Worm (Caenorhabditis elegans) whole organism, L1 larva: ENCODE data around the gene slc-28.1.
A peak's percentile ranks its signal among the peaks of the same experiment; 100 is the strongest.

Experiments
- C04F5.9 ChIP-seq: sonication (generic microtip); optimal IDR thresholded peaks from 2 replicates; lab custom pipeline; 2016; ENCODE audit warnings: missing genetic modification characterization, missing compliant biosample characterization
- Y116A8C.19 ChIP-seq: sonication (generic microtip); optimal IDR thresholded peaks from 2 replicates; lab custom pipeline; 2016; ENCODE audit warnings: missing compliant biosample characterization, missing genetic modification characterization, borderline replicate concordance
- aha-1 ChIP-seq: fragments of 150-350 bp; optimal IDR thresholded peaks from 2 replicates; lab custom pipeline; 2014; ENCODE audit warnings: missing biosample characterization, missing genetic modification characterization
- ama-1 ChIP-seq: fragments of 150-350 bp; optimal IDR thresholded peaks from 2 replicates; lab custom pipeline; 2014
- ceh-8 ChIP-seq: fragments of 200-800 bp; sonication (Bioruptor generic); optimal IDR thresholded peaks from 2 replicates; lab custom pipeline; 2018; ENCODE audit warnings: mild to moderate bottlenecking, missing genetic modification characterization, moderate library complexity, missing compliant biosample characterization
- ceh-82 ChIP-seq, 3 experiments: fragments of 150-350 bp in 1 of 3; sonication (generic microtip) in 2 of 3; optimal IDR thresholded peaks; 2 replicates each; lab custom pipeline; 2014 to 2017; ENCODE audit warnings: missing biosample characterization in 3 of 3, missing genetic modification characterization in 3 of 3
- ceh-88 ChIP-seq: fragments of 200-800 bp; sonication (Bioruptor generic); IDR thresholded peaks from 2 replicates; pipeline ENCODE4 v1.3.6; 2022; ENCODE audit warnings: missing genetic modification characterization, missing compliant biosample characterization
- efl-1 ChIP-seq, 4 experiments: fragments of 150-350 bp; optimal IDR thresholded peaks in 3 of 4; peaks in 1 of 4; 1 replicate in 1 of 4; 2 replicates in 3 of 4; lab custom pipeline; 2014; ENCODE audit warnings: missing biosample characterization in 2 of 4, missing genetic modification characterization in 2 of 4, missing genetic modification reagents in 2 of 4
- efl-3 ChIP-seq: fragments of 200-800 bp; sonication (Bioruptor generic); optimal IDR thresholded peaks from 2 replicates; lab custom pipeline; 2018; ENCODE audit warnings: mild to moderate bottlenecking, missing genetic modification characterization, missing compliant biosample characterization
- egl-27 ChIP-seq, 2 experiments: fragments of 150-350 bp in 1 of 2; sonication (generic microtip); optimal IDR thresholded peaks; 3 replicates each; lab custom pipeline; 2017 to 2018; ENCODE audit warnings: missing biosample characterization in 2 of 2, missing genetic modification characterization in 2 of 2, missing genetic modification reagents in 2 of 2
- elt-3 ChIP-seq, 6 experiments: fragments of 150-350 bp in 1 of 6; sonication (generic microtip); optimal IDR thresholded peaks; 2 replicates each; lab custom pipeline; 2017 to 2018; ENCODE audit warnings: missing biosample characterization in 6 of 6, missing genetic modification characterization in 6 of 6, inconsistent platforms in 1 of 6
- fkh-10 ChIP-seq: sonication (generic microtip); optimal IDR thresholded peaks from 2 replicates; lab custom pipeline; 2017; ENCODE audit warnings: missing biosample characterization, missing genetic modification reagents, missing genetic modification characterization
- fkh-4 ChIP-seq: sonication (generic microtip); optimal IDR thresholded peaks from 2 replicates; lab custom pipeline; 2016; ENCODE audit warnings: missing compliant biosample characterization, missing genetic modification characterization, borderline replicate concordance
- fos-1 ChIP-seq: fragments of 150-350 bp; optimal IDR thresholded peaks from 2 replicates; lab custom pipeline; 2014; ENCODE audit warnings: missing biosample characterization, missing genetic modification characterization
- grh-1 ChIP-seq: fragments of 200-800 bp; sonication (Bioruptor generic); IDR thresholded peaks from 2 replicates; pipeline ENCODE4 v1.3.6; 2022; ENCODE audit warnings: missing genetic modification reagents, missing genetic modification characterization, missing compliant biosample characterization
- isw-1 ChIP-seq: fragments of 200-800 bp; sonication (Bioruptor generic); IDR thresholded peaks from 2 replicates; pipeline ENCODE4 v1.3.6; 2022; ENCODE audit warnings: missing genetic modification characterization, missing compliant biosample characterization
- lin-15B ChIP-seq: fragments of 150-350 bp; sonication (generic microtip); optimal IDR thresholded peaks from 3 replicates; lab custom pipeline; 2014; ENCODE audit warnings: missing biosample characterization, missing genetic modification characterization
- lin-39 ChIP-seq: fragments of 150-350 bp; optimal IDR thresholded peaks from 2 replicates; lab custom pipeline; 2014; ENCODE audit warnings: missing biosample characterization, missing genetic modification reagents, missing genetic modification characterization
- lir-3 ChIP-seq: sonication (generic microtip); optimal IDR thresholded peaks from 2 replicates; lab custom pipeline; 2016; ENCODE audit warnings: mild to moderate bottlenecking, missing genetic modification characterization, moderate library complexity, missing compliant biosample characterization; ENCODE audit not compliant: poor library complexity
- lsy-2 ChIP-seq, 2 experiments: fragments of 150-350 bp; optimal IDR thresholded peaks; 2 replicates each; lab custom pipeline; 2014; ENCODE audit warnings: missing biosample characterization in 2 of 2, missing genetic modification characterization in 2 of 2
- mab-9 ChIP-seq: fragments of 200-800 bp; sonication (Bioruptor generic); IDR thresholded peaks from 2 replicates; pipeline ENCODE4 v1.3.6; 2022; ENCODE audit warnings: missing genetic modification reagents, missing genetic modification characterization, missing compliant biosample characterization
- mdl-1 ChIP-seq, 2 experiments: fragments of 150-350 bp; optimal IDR thresholded peaks; 2 replicates each; lab custom pipeline; 2014 to 2017; ENCODE audit warnings: missing biosample characterization in 2 of 2, missing genetic modification characterization in 2 of 2, inconsistent platforms in 1 of 2
- mef-2 ChIP-seq: fragments of 150-350 bp; optimal IDR thresholded peaks from 2 replicates; lab custom pipeline; 2014; ENCODE audit warnings: missing biosample characterization, missing genetic modification characterization
- nhr-47 ChIP-seq: sonication (generic microtip); optimal IDR thresholded peaks from 2 replicates; lab custom pipeline; 2016; ENCODE audit warnings: mild to moderate bottlenecking, missing genetic modification characterization, moderate library complexity, missing compliant biosample characterization
- nhr-76 ChIP-seq: sonication (generic microtip); optimal IDR thresholded peaks from 2 replicates; lab custom pipeline; 2017; ENCODE audit warnings: missing biosample characterization, missing genetic modification characterization
- nhr-77 ChIP-seq: fragments of 150-350 bp; optimal IDR thresholded peaks from 2 replicates; lab custom pipeline; 2014; ENCODE audit warnings: missing biosample characterization, missing genetic modification characterization
- pax-3 ChIP-seq: fragments of 200-800 bp; sonication (Bioruptor generic); optimal IDR thresholded peaks from 2 replicates; lab custom pipeline; 2018; ENCODE audit warnings: mild to moderate bottlenecking, missing genetic modification characterization, moderate library complexity, missing compliant biosample characterization
- pqm-1 ChIP-seq: sonication (generic microtip); optimal IDR thresholded peaks from 3 replicates; lab custom pipeline; 2017; ENCODE audit warnings: missing biosample characterization, missing genetic modification characterization
- skn-1 ChIP-seq: fragments of 150-350 bp; optimal IDR thresholded peaks from 2 replicates; lab custom pipeline; 2014; ENCODE audit warnings: missing biosample characterization, missing genetic modification characterization
- sup-37 ChIP-seq: fragments of 200-800 bp; sonication (Bioruptor generic); optimal IDR thresholded peaks from 2 replicates; lab custom pipeline; 2018; ENCODE audit warnings: mild to moderate bottlenecking, missing genetic modification characterization, missing compliant biosample characterization
- swsn-7 ChIP-seq: sonication (generic microtip); optimal IDR thresholded peaks from 2 replicates; lab custom pipeline; 2016; ENCODE audit warnings: missing genetic modification characterization, missing compliant biosample characterization
- tbx-2 ChIP-seq: sonication (generic microtip); optimal IDR thresholded peaks from 2 replicates; lab custom pipeline; 2016; ENCODE audit warnings: missing genetic modification characterization, missing compliant biosample characterization
- tlp-1 ChIP-seq: fragments of 150-350 bp; optimal IDR thresholded peaks from 2 replicates; lab custom pipeline; 2014; ENCODE audit warnings: missing biosample characterization, missing genetic modification characterization
- unc-130 ChIP-seq: fragments of 150-350 bp; optimal IDR thresholded peaks from 2 replicates; lab custom pipeline; 2017; ENCODE audit warnings: missing biosample characterization, missing genetic modification characterization, inconsistent platforms
- unc-30 ChIP-seq: sonication (generic microtip); optimal IDR thresholded peaks from 2 replicates; lab custom pipeline; 2017; ENCODE audit warnings: missing biosample characterization, missing genetic modification characterization
- unc-62 ChIP-seq: fragments of 150-350 bp; optimal IDR thresholded peaks from 2 replicates; lab custom pipeline; 2014; ENCODE audit warnings: missing biosample characterization, missing genetic modification reagents, missing genetic modification characterization
- unc-86 ChIP-seq: sonication (generic microtip); optimal IDR thresholded peaks from 2 replicates; lab custom pipeline; 2016; ENCODE audit warnings: missing genetic modification characterization, missing compliant biosample characterization
- unc-98 ChIP-seq: fragments of 200-800 bp; sonication (Bioruptor generic); IDR thresholded peaks from 2 replicates; pipeline ENCODE4 v1.3.6; 2022; ENCODE audit warnings: missing genetic modification characterization, missing compliant biosample characterization
- vab-15 ChIP-seq: sonication (generic microtip); optimal IDR thresholded peaks from 2 replicates; lab custom pipeline; 2017; ENCODE audit warnings: missing genotype, mild to moderate bottlenecking, missing genetic modification characterization, missing compliant biosample characterization
- zag-1 ChIP-seq: fragments of 150-350 bp; optimal IDR thresholded peaks from 2 replicates; lab custom pipeline; 2014; ENCODE audit warnings: missing biosample characterization, missing genetic modification characterization

The slc-28.1 gene

ce11 chrV:3463514-3463913 is at the start of gene slc-28.1:
Gene slc-28.1 (plus strand): TSS chrV:3463814.
- TF ChIP-seq egl-27 (tag; optimal IDR thresholded peaks at IDR 0.05; lab: Kevin White, UChicago) (no peak), lsy-2 (tag; optimal IDR thresholded peaks at IDR 0.05; lab: Kevin White, UChicago) (no peak), mab-9 (GFP tag; lab: Robert Waterston, UW) (no peak), grh-1 (GFP tag; lab: Robert Waterston, UW) (no peak), ama-1 (no peak), ceh-88 (no peak), ceh-8 (GFP tag; lab: Kevin White, UChicago) (no peak), efl-1 (optimal IDR thresholded peaks at IDR 0.05; lab: Kevin White, UChicago) (no peak), efl-1 (GFP tag; optimal IDR thresholded peaks at IDR 0.05 in 1 of 2; lab: Kevin White, UChicago) (peak in 1 of 2 experiments; percentile 34), sup-37 (GFP tag; lab: Kevin White, UChicago) (no peak)

ce11 chrV:3417928-3418327 is 45.7 kb upstream of the slc-28.1 start, which contains the start of gene T20D4.3:
Gene T20D4.3 (plus strand): TSS chrV:3418228.
- TF ChIP-seq elt-3 (tag; optimal IDR thresholded peaks at IDR 0.05; lab: Kevin White, UChicago): no peak
- no peak for TF ChIP-seq unc-130 (tag; lab: Kevin White, UChicago)
- no peak for TF ChIP-seq unc-62 (GFP tag; lab: Kevin White, UChicago)
- no peak for TF ChIP-seq efl-3 (GFP tag; lab: Kevin White, UChicago)
- TF ChIP-seq zag-1 (tag; lab: Kevin White, UChicago): no peak
- TF ChIP-seq ceh-88: no peak
- TF ChIP-seq mef-2: no peak
- no peak for TF ChIP-seq skn-1 (tag; lab: Kevin White, UChicago)
- TF ChIP-seq nhr-77: no peak
- TF ChIP-seq, all 84 proteins: peak for 0

- TF ChIP-seq lin-15B (tag; lab: Kevin White, UChicago): no peak
- TF ChIP-seq lsy-2 (tag; optimal IDR thresholded peaks at IDR 0.05; lab: Kevin White, UChicago): no peak
- no peak for TF ChIP-seq tlp-1 (tag; lab: Kevin White, UChicago)
- TF ChIP-seq efl-1 (optimal IDR thresholded peaks at IDR 0.05; lab: Kevin White, UChicago): no peak
- peak in 1 of 2 experiments; percentile 56 for TF ChIP-seq efl-1 (GFP tag; optimal IDR thresholded peaks at IDR 0.05 in 1 of 2; lab: Kevin White, UChicago)
- TF ChIP-seq, all 84 proteins: peak for 1
Measured at ce11 chrV:3424341-3424740, 39.3 kb upstream of the slc-28.1 start, which contains the start of gene srab-21. Gene srab-21 (minus strand): TSS chrV:3424441.

- no peak for TF ChIP-seq ceh-88
- TF ChIP-seq pax-3 (tag; lab: Kevin White, UChicago): no peak
- TF ChIP-seq unc-130 (tag; lab: Kevin White, UChicago): no peak
- no peak for TF ChIP-seq nhr-47
- no peak for TF ChIP-seq C04F5.9
- no peak for TF ChIP-seq tbx-2 (tag; lab: Kevin White, UChicago)
- no peak for TF ChIP-seq nhr-77
- no peak for TF ChIP-seq unc-98
- TF ChIP-seq lin-39: no peak
- TF ChIP-seq nhr-76 (tag; lab: Kevin White, UChicago): no peak
- no peak for TF ChIP-seq mab-9 (GFP tag; lab: Robert Waterston, UW)
- TF ChIP-seq ceh-8 (GFP tag; lab: Kevin White, UChicago): no peak
- TF ChIP-seq pqm-1 (tag; lab: Kevin White, UChicago): no peak
- TF ChIP-seq vab-15 (tag; lab: Kevin White, UChicago): no peak
- no peak for TF ChIP-seq swsn-7 (tag; lab: Kevin White, UChicago)
- TF ChIP-seq fos-1 (tag; lab: Kevin White, UChicago): no peak
- no peak for TF ChIP-seq isw-1
- no peak for TF ChIP-seq lir-3 (tag; lab: Kevin White, UChicago)
- no peak for TF ChIP-seq ceh-82 (tag; optimal IDR thresholded peaks at IDR 0.05; lab: Kevin White, UChicago)
- TF ChIP-seq unc-30 (tag; lab: Kevin White, UChicago): no peak
Measured at ce11 chrV:3426076-3426475, 37.5 kb upstream of the slc-28.1 start, which contains the start of gene srab-22. Gene srab-22 (plus strand): TSS chrV:3426376.

ce11 chrV:3428697-3429096 is 34.9 kb upstream of the slc-28.1 start, which contains the start of gene srab-20:
Gene srab-20 (plus strand): TSS chrV:3428997.
- TF ChIP-seq nhr-77 (no peak), mdl-1 (tag; optimal IDR thresholded peaks at IDR 0.05; lab: Kevin White, UChicago) (no peak), aha-1 (tag; lab: Kevin White, UChicago) (no peak), Y116A8C.19 (tag; lab: Kevin White, UChicago) (no peak), unc-86 (tag; lab: Kevin White, UChicago) (no peak), fkh-4 (tag; lab: Kevin White, UChicago) (no peak), isw-1 (no peak), fkh-10 (GFP tag; lab: Kevin White, UChicago) (no peak), zag-1 (tag; lab: Kevin White, UChicago) (no peak)
